Worm (Caenorhabditis elegans): ENCODE measurements around the gene lys-5.
A peak's percentile ranks its signal among the peaks of the same experiment; 100 is the strongest.

lys-5 gene

DNA sequence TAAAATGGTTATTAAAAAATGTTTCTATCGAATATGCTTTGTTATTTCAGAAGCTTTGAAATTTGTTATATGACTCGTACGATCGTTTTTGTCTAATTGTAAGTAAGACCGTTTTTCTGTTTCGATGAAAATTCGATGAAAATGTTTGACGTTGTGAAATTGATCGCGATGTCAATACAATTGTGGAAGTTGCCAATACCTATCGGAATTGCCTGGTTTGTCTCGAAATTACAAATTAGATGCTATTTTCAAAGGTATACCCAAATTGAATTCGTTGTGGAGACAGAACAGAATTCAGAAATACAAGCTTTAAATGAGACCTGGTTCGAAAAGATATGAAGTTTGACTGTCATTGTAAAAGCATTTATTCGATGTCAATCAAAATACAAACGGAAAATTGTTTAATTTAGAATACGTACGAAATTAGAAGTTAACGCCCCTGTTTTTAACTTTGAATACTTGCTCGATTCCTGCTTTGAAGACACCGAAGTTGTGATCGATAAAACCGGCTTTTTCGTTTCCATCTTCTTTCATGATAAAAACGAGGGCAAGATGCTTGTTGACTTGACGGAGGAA lies 22.0 kb downstream of the lys-5 start (continued):
- TF ChIP-seq saeg-2 (GFP tag; IDR thresholded peaks at IDR 0.05) (no peak), aly-2 (tag; optimal IDR thresholded peaks at IDR 0.05) (no peak), unc-62 (GFP tag; optimal IDR thresholded peaks at IDR 0.05 in 1 of 2) (peak in 1 of 2 experiments; percentile 96), unc-62 (tag; optimal IDR thresholded peaks at IDR 0.05) (no peak)

DNA sequence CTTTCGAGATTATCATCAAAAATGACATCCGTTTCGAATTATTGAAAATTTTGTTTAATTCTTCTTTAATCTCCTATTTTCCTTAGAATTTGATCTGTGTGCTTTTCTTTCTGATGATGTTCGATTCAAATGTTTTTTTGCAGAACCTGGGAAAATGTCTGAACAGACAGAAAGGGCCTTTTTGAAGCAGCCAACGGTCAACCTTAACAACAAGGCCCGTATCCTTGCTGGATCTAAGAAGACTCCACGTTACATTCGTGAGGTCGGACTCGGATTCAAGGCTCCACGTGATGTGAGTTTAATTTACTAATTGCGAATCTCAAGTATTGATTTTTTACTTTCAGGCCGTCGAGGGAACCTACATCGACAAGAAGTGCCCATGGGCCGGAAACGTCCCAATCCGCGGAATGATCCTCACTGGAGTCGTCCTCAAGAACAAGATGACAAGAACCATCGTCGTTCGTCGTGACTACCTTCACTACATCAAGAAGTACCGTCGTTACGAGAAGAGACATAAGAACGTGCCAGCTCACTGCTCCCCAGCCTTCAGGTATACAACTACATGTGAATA lies 22.8 kb downstream of the lys-5 start, which contains the start of gene rps-11:
rps-11 (plus strand) TSS at position 144 of the 571 bp plus-strand sequence.
- TF ChIP-seq egl-43 (GFP tag; IDR thresholded peaks at IDR 0.05), result 0 out of 2 replicates have a peak, but pooled peaks have one; percentile 6
- peak; percentile 92 for TF ChIP-seq aha-1 (tag)
- TF ChIP-seq F49E8.2 (tag; optimal IDR thresholded peaks at IDR 0.05; ENCODE audit: borderline replicate concordance), result no peak
- no peak for TF ChIP-seq nhr-237 (tag; optimal IDR thresholded peaks at IDR 0.05)

DNA sequence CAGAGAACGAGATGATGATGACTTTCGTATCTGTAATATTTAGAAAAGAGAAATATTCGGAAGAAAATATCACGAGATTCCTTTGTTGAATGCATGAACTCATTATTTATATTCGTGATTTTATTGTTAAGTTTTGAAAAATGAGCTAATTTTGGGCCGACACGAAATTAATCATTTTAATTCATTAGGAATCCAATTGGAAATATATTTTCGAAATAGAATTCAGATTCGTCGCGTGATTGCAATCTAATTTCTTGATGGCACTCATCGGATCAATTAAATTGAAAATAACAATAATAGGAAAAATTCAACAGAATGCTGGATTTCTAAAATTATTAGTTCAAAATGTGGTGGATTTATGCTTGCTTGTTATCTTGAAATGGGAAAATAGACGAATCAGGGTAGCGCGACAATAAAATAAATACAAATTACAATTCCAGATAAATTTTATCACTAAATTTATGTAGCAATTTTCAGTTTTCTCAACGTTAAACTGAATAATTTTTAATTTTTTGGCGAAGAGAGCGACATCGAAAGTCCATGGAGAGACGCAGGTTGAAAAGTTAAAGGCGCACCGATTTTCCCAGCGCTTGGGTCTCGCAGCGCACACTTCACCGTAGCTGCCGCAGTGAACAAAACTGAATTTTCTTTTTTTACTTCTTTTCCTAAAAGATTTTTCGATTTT lies 23.5 kb downstream of the lys-5 start:
- no peak for TF ChIP-seq mdt-29 (GFP tag; IDR thresholded peaks at IDR 0.05)
- TF ChIP-seq snpc-1.2 (GFP tag; IDR thresholded peaks at IDR 0.05), result peak; percentile 44; the same call in 1 of the 2 replicates
- no peak for TF ChIP-seq daf-16 (GFP tag; optimal IDR thresholded peaks at IDR 0.05)
- TF ChIP-seq daf-16 (tag; optimal IDR thresholded peaks at IDR 0.05), result peak; percentile 28
- TF ChIP-seq dve-1 (tag; optimal IDR thresholded peaks at IDR 0.05; ENCODE audit: insufficient read depth), result peak; percentile 80
- TF ChIP-seq lim-7 (GFP tag; IDR thresholded peaks at IDR 0.05), result no peak
- TF ChIP-seq aha-1 (tag), result peak; percentile 89
- peak; percentile 58 for TF ChIP-seq T26A8.4 (GFP tag; IDR thresholded peaks at IDR 0.05)
- no peak for TF ChIP-seq ZK337.2 (GFP tag; IDR thresholded peaks at IDR 0.05)
- TF ChIP-seq mes-2 (tag; optimal IDR thresholded peaks at IDR 0.05; ENCODE audit: poor library complexity, severe bottlenecking), result peak; percentile 86
- peak; percentile 37 for TF ChIP-seq unc-130 (GFP tag; optimal IDR thresholded peaks at IDR 0.05)
- peak in 1 of 2 experiments; percentile 42 for TF ChIP-seq hif-1 (tag; optimal IDR thresholded peaks at IDR 0.05)
- TF ChIP-seq nhr-77 (tag; optimal IDR thresholded peaks at IDR 0.05), result peak; percentile 7
- TF ChIP-seq lsy-2 (tag; optimal IDR thresholded peaks at IDR 0.05), result peak; percentile 16 to 94
- TF ChIP-seq nhr-6 (tag; optimal IDR thresholded peaks at IDR 0.05), result peak; percentile 43
- TF ChIP-seq lin-38 (GFP tag; IDR thresholded peaks at IDR 0.05), result peak; percentile 67
- 0 out of 2 replicates have a peak, but pooled peaks have one; percentile 22 for TF ChIP-seq egl-43 (GFP tag; IDR thresholded peaks at IDR 0.05)
- peak; percentile 48 for TF ChIP-seq hlh-30 (tag; optimal IDR thresholded peaks at IDR 0.05; ENCODE audit: insufficient read depth)
- TF ChIP-seq set-16 (GFP tag; IDR thresholded peaks at IDR 0.05), result peak; percentile 9; the same call in 1 of the 2 replicates
- no peak for TF ChIP-seq zfp-2 (tag; optimal IDR thresholded peaks at IDR 0.05)
- peak; percentile 14 for TF ChIP-seq ama-1 (optimal IDR thresholded peaks at IDR 0.05)
- TF ChIP-seq nhr-11 (tag; optimal IDR thresholded peaks at IDR 0.05), result peak; percentile 24
- TF ChIP-seq zfp-3 (GFP tag; conservative IDR thresholded peaks at IDR 0.05), result 0 out of 2 replicates have a peak, but pooled peaks have one; percentile 33
- TF ChIP-seq nhr-48 (tag; optimal IDR thresholded peaks at IDR 0.05), result peak; percentile 35
- TF ChIP-seq F10B5.3 (tag; optimal IDR thresholded peaks at IDR 0.05), result no peak
- TF ChIP-seq mep-1 (tag; optimal IDR thresholded peaks at IDR 0.05), result peak; percentile 70
- TF ChIP-seq dpl-1 (GFP tag; optimal IDR thresholded peaks at IDR 0.05), result peak; percentile 63
- peak; percentile 52; the same call in 1 of the 2 replicates for TF ChIP-seq ceh-44 (GFP tag; IDR thresholded peaks at IDR 0.05)
- TF ChIP-seq nhr-102 (tag; optimal IDR thresholded peaks at IDR 0.05), result peak; percentile 54
- no peak for TF ChIP-seq daf-19 (GFP tag; conservative IDR thresholded peaks at IDR 0.05)
- TF ChIP-seq sdz-12 (GFP tag; optimal IDR thresholded peaks at IDR 0.05), result peak; percentile 42
- peak; percentile 6 for TF ChIP-seq Y5F2A.4 (GFP tag; optimal IDR thresholded peaks at IDR 0.05)
- TF ChIP-seq fkh-10 (GFP tag; optimal IDR thresholded peaks at IDR 0.05), result peak; percentile 27
- peak; percentile 54 for TF ChIP-seq spr-1 (tag; optimal IDR thresholded peaks at IDR 0.05)
- 0 out of 2 replicates have a peak, but pooled peaks have one; percentile 30 for TF ChIP-seq ctbp-1 (GFP tag; IDR thresholded peaks at IDR 0.05)
- TF ChIP-seq lin-13 (GFP tag; optimal IDR thresholded peaks at IDR 0.05), result peak; percentile 67
- peak; percentile 27 for TF ChIP-seq F37D6.2 (tag; optimal IDR thresholded peaks at IDR 0.05)
- TF ChIP-seq rbr-2 (tag; optimal IDR thresholded peaks at IDR 0.05), result peak; percentile 70
